Worm (Caenorhabditis elegans) whole organism, young adult: Measurements from ENCODE around the gene argk-1.

ENCODE experiments used
- F10E7.11 ChIP-seq: sonication (generic microtip); optimal IDR thresholded peaks from 2 replicates; lab custom pipeline; 2017; ENCODE audit warnings: mild to moderate bottlenecking, missing genetic modification characterization, moderate library complexity, missing compliant biosample characterization
- F33H1.4 ChIP-seq: fragments of 200-800 bp; sonication (Bioruptor generic); IDR thresholded peaks from 2 replicates; pipeline ENCODE4 v1.3.6; 2022; ENCODE audit warnings: missing genetic modification reagents, missing genetic modification characterization, missing compliant biosample characterization
- F57C9.4 ChIP-seq: sonication (generic microtip); optimal IDR thresholded peaks from 2 replicates; lab custom pipeline; 2017; ENCODE audit warnings: mild to moderate bottlenecking, missing genetic modification characterization, missing compliant biosample characterization
- T07F8.4 ChIP-seq: sonication (generic microtip); optimal IDR thresholded peaks from 2 replicates; lab custom pipeline; 2016; ENCODE audit warnings: mild to moderate bottlenecking, missing genetic modification characterization, moderate library complexity, missing compliant biosample characterization
- Y53G8AR.9 ChIP-seq: fragments of 200-800 bp; sonication (Bioruptor generic); conservative IDR thresholded peaks from 2 replicates; pipeline ENCODE4 v1.3.6; 2022; ENCODE audit warnings: missing genetic modification reagents, missing genetic modification characterization, missing compliant biosample characterization
- akir-1 ChIP-seq: fragments of 200-800 bp; sonication (Bioruptor generic); optimal IDR thresholded peaks from 2 replicates; lab custom pipeline; 2018; ENCODE audit warnings: mild to moderate bottlenecking, missing genetic modification characterization, moderate library complexity, missing compliant biosample characterization
- aptf-2 ChIP-seq: fragments of 200-800 bp; sonication (Bioruptor generic); conservative IDR thresholded peaks from 2 replicates; pipeline ENCODE4 v1.3.6; 2022; ENCODE audit warnings: missing genetic modification reagents, missing genetic modification characterization, missing compliant biosample characterization
- bed-1 ChIP-seq: fragments of 200-800 bp; sonication (Bioruptor generic); IDR thresholded peaks from 2 replicates; pipeline ENCODE4 v1.3.6; 2022; ENCODE audit warnings: missing genetic modification reagents, missing genetic modification characterization, missing compliant biosample characterization
- cebp-1 ChIP-seq, 2 experiments: fragments of 200-800 bp in 1 of 2; sonication (Bioruptor generic) in 1 of 2; sonication (generic microtip) in 1 of 2; IDR thresholded peaks in 1 of 2; optimal IDR thresholded peaks in 1 of 2; 2 replicates each; pipeline versions ENCODE4 v1.3.6 to Lab custom; 2017 to 2022; ENCODE audit warnings: missing compliant biosample characterization in 2 of 2, missing genetic modification characterization in 2 of 2, mild to moderate bottlenecking in 1 of 2, missing genetic modification reagents in 1 of 2, moderate library complexity in 1 of 2
- chd-7 ChIP-seq: sonication (generic microtip); optimal IDR thresholded peaks from 2 replicates; lab custom pipeline; 2016; ENCODE audit warnings: mild to moderate bottlenecking, missing genetic modification characterization, moderate library complexity, missing compliant biosample characterization
- dpff-1 ChIP-seq: sonication (generic microtip); optimal IDR thresholded peaks from 2 replicates; lab custom pipeline; 2017; ENCODE audit warnings: mild to moderate bottlenecking, missing genetic modification characterization, missing compliant biosample characterization
- lin-35 ChIP-seq, 3 experiments: fragments of 150-350 bp in 2 of 3; sonication (generic microtip) in 1 of 3; optimal IDR thresholded peaks; 2 replicates each; lab custom pipeline; 2014 to 2018; ENCODE audit warnings: missing biosample characterization in 3 of 3, missing genetic modification characterization in 3 of 3, missing genetic modification reagents in 3 of 3
- lin-40 ChIP-seq: sonication (generic microtip); optimal IDR thresholded peaks from 2 replicates; lab custom pipeline; 2016; ENCODE audit warnings: missing genetic modification characterization, mild to moderate bottlenecking, missing compliant biosample characterization, missing genotype, missing genetic modification reagents
- lin-54 ChIP-seq: fragments of 200-800 bp; sonication (Bioruptor generic); optimal IDR thresholded peaks from 2 replicates; lab custom pipeline; 2018; ENCODE audit warnings: mild to moderate bottlenecking, missing genetic modification characterization, missing compliant biosample characterization
- lsy-27 ChIP-seq: sonication (generic microtip); optimal IDR thresholded peaks from 2 replicates; lab custom pipeline; 2017; ENCODE audit warnings: missing genetic modification characterization, mild to moderate bottlenecking, missing compliant biosample characterization, antibody characterized with exemption, missing genotype, borderline replicate concordance; ENCODE audit not compliant: insufficient read depth
- madf-6 ChIP-seq: fragments of 200-800 bp; sonication (Bioruptor generic); IDR thresholded peaks from 2 replicates; pipeline ENCODE4 v1.3.6; 2022; ENCODE audit warnings: missing genetic modification reagents, missing genetic modification characterization, missing compliant biosample characterization
- mes-4 ChIP-seq: sonication (generic microtip); optimal IDR thresholded peaks from 2 replicates; lab custom pipeline; 2016; ENCODE audit warnings: missing genotype, missing genetic modification characterization, missing compliant biosample characterization
- nfya-1 ChIP-seq: sonication (generic microtip); optimal IDR thresholded peaks from 2 replicates; lab custom pipeline; 2017; ENCODE audit warnings: antibody characterized with exemption, missing compliant biosample characterization, missing genetic modification characterization, borderline replicate concordance; ENCODE audit not compliant: insufficient read depth
- nfyb-1 ChIP-seq: fragments of 200-800 bp; sonication (Bioruptor generic); IDR thresholded peaks from 2 replicates; pipeline ENCODE4 v1.3.6; 2022; ENCODE audit warnings: missing genetic modification reagents, missing genetic modification characterization, missing compliant biosample characterization
- nhr-120 ChIP-seq: fragments of 200-800 bp; sonication (Bioruptor generic); IDR thresholded peaks from 2 replicates; pipeline ENCODE4 v1.3.6; 2022; ENCODE audit warnings: missing genetic modification characterization, missing compliant biosample characterization
- nhr-80 ChIP-seq: sonication (generic microtip); optimal IDR thresholded peaks from 2 replicates; lab custom pipeline; 2016; ENCODE audit warnings: missing genetic modification characterization, missing compliant biosample characterization
- pbrm-1 ChIP-seq: fragments of 200-800 bp; sonication (Bioruptor generic); IDR thresholded peaks from 2 replicates; pipeline ENCODE4 v1.3.6; 2022; ENCODE audit warnings: missing genetic modification reagents, missing genetic modification characterization, missing compliant biosample characterization
- pha-4 ChIP-seq: fragments of 150-350 bp; sonication (generic microtip); optimal IDR thresholded peaks from 2 replicates; lab custom pipeline; 2014; ENCODE audit warnings: missing biosample characterization, missing genetic modification reagents, missing genetic modification characterization
- repo-1 ChIP-seq: sonication (generic microtip); optimal IDR thresholded peaks from 2 replicates; lab custom pipeline; 2017; ENCODE audit warnings: mild to moderate bottlenecking, missing genetic modification characterization, missing compliant biosample characterization
- sea-2 ChIP-seq: fragments of 200-800 bp; sonication (Bioruptor generic); IDR thresholded peaks from 2 replicates; pipeline ENCODE4 v1.3.6; 2022; ENCODE audit warnings: missing genetic modification characterization, missing compliant biosample characterization
- snpc-3.4 ChIP-seq: sonication (generic microtip); optimal IDR thresholded peaks from 2 replicates; lab custom pipeline; 2017; ENCODE audit warnings: missing genetic modification characterization, mild to moderate bottlenecking, missing compliant biosample characterization, antibody characterized with exemption, moderate library complexity, missing genotype, missing genetic modification reagents
- somi-1 ChIP-seq: fragments of 200-800 bp; sonication (Bioruptor generic); optimal IDR thresholded peaks from 2 replicates; lab custom pipeline; 2018; ENCODE audit warnings: mild to moderate bottlenecking, missing genetic modification characterization, missing compliant biosample characterization
- ztf-18 ChIP-seq: sonication (generic microtip); optimal IDR thresholded peaks from 2 replicates; lab custom pipeline; 2016; ENCODE audit warnings: missing genotype, mild to moderate bottlenecking, missing genetic modification characterization, missing compliant biosample characterization
- ztf-6 ChIP-seq: fragments of 200-800 bp; sonication (Bioruptor generic); IDR thresholded peaks from 2 replicates; pipeline ENCODE4 v1.3.6; 2022; ENCODE audit warnings: missing genetic modification reagents, missing genetic modification characterization, missing compliant biosample characterization

argk-1 gene

DNA sequence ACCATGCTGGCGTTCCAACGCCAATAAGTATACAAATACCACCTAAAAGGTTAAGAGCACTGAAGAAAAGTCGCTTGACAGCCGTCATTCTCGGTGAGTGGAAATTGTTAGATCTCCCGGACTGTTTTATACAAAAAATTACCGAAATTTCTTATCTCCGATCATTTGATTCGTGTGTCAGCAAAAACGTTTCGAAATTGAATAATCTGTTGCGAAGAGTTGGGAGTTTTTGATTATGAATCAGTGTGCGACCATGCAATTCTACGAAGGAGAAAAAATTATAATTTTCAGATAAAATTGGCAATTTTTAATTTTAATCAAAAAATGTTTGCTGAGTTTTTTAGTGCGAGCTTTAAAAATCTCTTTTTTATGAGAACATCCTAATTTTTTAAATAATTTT is 35.8 kb downstream of the argk-1 start, which contains the start of gene clc-11:
clc-11 (minus strand) TSS at position 101 of the 400 bp plus-strand sequence.
- TF ChIP-seq sea-2 (no peak), aptf-2 (GFP tag; lab: Robert Waterston, UW) (no peak), lin-40 (no peak)
- TF ChIP-seq, all 124 proteins: peak for 0

DNA sequence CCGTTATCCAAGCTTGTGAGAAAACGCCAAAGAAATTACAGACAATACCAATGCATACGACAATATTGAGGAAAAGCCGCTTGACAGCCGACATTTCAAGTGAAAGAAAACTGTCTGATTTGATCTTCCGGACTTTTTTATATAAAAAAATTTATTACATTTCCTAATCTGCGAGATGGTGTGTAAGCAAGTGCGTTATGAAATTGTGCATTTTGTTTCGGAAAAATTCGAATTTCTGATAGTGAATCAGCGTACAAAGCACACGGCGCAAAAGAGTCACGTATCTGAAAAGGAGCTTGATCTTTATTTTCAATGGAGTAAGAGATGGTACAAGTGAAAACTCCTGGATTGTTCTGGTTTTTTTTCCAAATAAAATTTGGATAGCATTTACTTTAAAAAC is 37.4 kb downstream of the argk-1 start, which contains the start of gene clc-32:
clc-32 (minus strand) TSS at position 101 of the 400 bp plus-strand sequence.
- TF ChIP-seq somi-1 (GFP tag; lab: Kevin White, UChicago) (no peak), sea-2 (no peak), repo-1 (tag; lab: Kevin White, UChicago) (no peak), pbrm-1 (GFP tag; lab: Robert Waterston, UW) (no peak), dpff-1 (tag; lab: Kevin White, UChicago) (no peak)
- TF ChIP-seq, all 124 proteins: peak for 0

DNA sequence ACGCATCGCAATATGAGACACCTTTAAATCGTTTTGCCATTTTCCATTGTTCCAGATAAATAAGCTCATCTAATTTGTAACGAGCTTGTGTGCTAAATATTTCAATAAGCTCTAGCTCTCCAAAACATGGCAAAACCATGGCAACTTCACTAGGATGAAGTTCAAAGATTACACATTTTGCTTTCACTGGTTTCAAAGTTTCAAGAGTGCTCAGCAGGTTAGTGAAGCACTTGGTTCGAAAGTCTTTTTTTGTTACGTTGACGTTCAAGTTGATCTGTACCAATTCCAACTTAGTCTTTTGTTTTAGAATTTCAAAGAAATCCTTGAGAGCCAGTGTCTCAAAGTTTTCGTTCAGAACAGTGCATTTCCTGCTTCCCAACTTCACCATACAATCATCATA is 38.7 kb downstream of the argk-1 start, which contains the start of gene fbxa-18:
fbxa-18 (plus strand) TSS at position 301 of the 400 bp plus-strand sequence.
- TF ChIP-seq nfya-1 (no peak), mes-4 (tag; lab: Kevin White, UChicago) (no peak), snpc-3.4 (tag; lab: Kevin White, UChicago) (no peak), lin-54 (no peak), aptf-2 (GFP tag; lab: Robert Waterston, UW) (no peak), nfyb-1 (GFP tag; lab: Robert Waterston, UW) (no peak), T07F8.4 (tag; lab: Kevin White, UChicago) (no peak), Y53G8AR.9 (GFP tag; lab: Robert Waterston, UW) (no peak), F57C9.4 (tag; lab: Kevin White, UChicago) (no peak), lin-35 (GFP tag; optimal IDR thresholded peaks at IDR 0.05; lab: Kevin White, UChicago) (no peak), cebp-1 (GFP tag; IDR thresholded peaks at IDR 0.05; lab: Robert Waterston, UW) (no peak), cebp-1 (tag; optimal IDR thresholded peaks at IDR 0.05; lab: Kevin White, UChicago) (no peak)

DNA sequence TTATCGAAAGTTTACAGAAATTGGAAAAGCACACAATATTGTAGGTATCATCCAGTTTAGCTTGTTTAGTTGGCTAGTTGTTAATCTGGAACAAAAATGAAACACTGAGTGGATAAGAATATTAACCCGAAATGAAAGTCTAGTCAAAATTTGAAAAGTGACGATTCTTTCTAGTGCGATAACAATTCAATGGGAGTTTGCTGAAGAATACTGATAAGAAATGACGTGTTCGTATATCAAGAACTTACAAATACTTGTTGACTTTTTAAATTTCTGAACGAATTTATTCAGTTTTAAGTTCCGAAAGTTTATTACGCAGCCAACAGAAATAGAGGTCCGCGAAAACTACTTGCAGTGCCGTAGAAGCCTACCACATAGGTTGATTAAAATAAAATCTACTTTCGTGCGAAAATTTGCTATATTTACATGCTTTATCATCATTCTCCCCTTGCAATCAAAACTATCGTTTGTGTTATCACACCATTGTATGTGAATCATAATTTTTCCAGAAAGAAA is 39.4 kb downstream of the argk-1 start, which contains the start of gene fbxa-88:
fbxa-88 (minus strand) TSS at position 51 of the 516 bp plus-strand sequence.
- TF ChIP-seq nhr-120 (GFP tag; lab: Robert Waterston, UW) (no peak), akir-1 (GFP tag; lab: Kevin White, UChicago) (no peak), lsy-27 (tag; lab: Kevin White, UChicago) (no peak), nhr-80 (tag; lab: Kevin White, UChicago) (peak; percentile 61)

DNA sequence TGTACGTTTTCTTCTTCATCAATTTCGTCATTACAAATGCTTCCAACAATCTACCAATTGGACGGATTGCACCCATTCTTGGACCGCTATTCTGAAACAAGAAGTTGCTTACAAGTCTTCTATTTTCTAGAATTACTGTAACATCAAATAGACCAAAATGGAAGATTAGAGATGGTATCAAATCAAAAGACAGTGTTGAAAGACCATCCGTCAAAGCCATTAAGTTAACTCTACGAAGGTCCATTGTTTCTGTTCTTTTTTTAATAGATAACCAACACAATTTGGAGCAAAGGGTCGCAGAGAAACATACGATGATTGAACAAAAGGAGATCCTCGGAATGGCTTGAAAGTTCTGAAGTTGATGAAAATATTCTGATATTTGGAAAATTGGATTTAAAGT is 41.3 kb downstream of the argk-1 start:
- TF ChIP-seq snpc-3.4 (tag; lab: Kevin White, UChicago), result no peak
- TF ChIP-seq ztf-6, result no peak
- TF ChIP-seq pha-4 (tag; lab: Kevin White, UChicago), result no peak
- no peak for TF ChIP-seq nfyb-1 (GFP tag; lab: Robert Waterston, UW)
- TF ChIP-seq ztf-18, result no peak
- no peak for TF ChIP-seq bed-1 (GFP tag; lab: Robert Waterston, UW)
- TF ChIP-seq madf-6 (GFP tag; lab: Robert Waterston, UW), result no peak
- no peak for TF ChIP-seq lin-35 (GFP tag; optimal IDR thresholded peaks at IDR 0.05; lab: Kevin White, UChicago)
- no peak for TF ChIP-seq F10E7.11 (tag; lab: Kevin White, UChicago)
- no peak for TF ChIP-seq F33H1.4 (GFP tag; lab: Robert Waterston, UW)
- no peak for TF ChIP-seq chd-7
- TF ChIP-seq sea-2, result no peak
